Worm (Caenorhabditis elegans) whole organism, midembryonic: ENCODE data around the gene C07E3.4.

ENCODE experiments used
- flt-1 ChIP-seq: fragments of 200-800 bp; sonication (Bioruptor generic); IDR thresholded peaks from 2 replicates; pipeline ENCODE4 v1.3.6; 2022; ENCODE audit warnings: missing genetic modification characterization, missing compliant biosample characterization
- ztf-23 ChIP-seq: fragments of 200-800 bp; sonication (Bioruptor generic); IDR thresholded peaks from 2 replicates; pipeline ENCODE4 v1.3.6; 2022; ENCODE audit warnings: missing genetic modification reagents, missing genetic modification characterization, missing compliant biosample characterization

ce11 chrII:10373536-10374169, 13.1 kb downstream of the C07E3.4 start:
- no peak for TF ChIP-seq flt-1 (GFP tag; lab: Robert Waterston, UW)
- TF ChIP-seq ztf-23: no peak
